Fruit fly (Drosophila melanogaster) whole organism, embryonic: Measurements from ENCODE around the gene JMJD5.

Experiments used
- Atf6 ChIP-seq: fragments of 200-800 bp; sonication (Bioruptor generic); IDR thresholded peaks from 2 replicates; pipeline ENCODE4 v1.3.6; 2022; ENCODE audit warnings: missing biosample characterization, missing genetic modification characterization
- BEAF-32 ChIP-seq: fragments of 200-800 bp; sonication (Bioruptor generic); optimal IDR thresholded peaks from 3 replicates; lab custom pipeline; 2017; ENCODE audit warnings: missing biosample characterization, missing genetic modification characterization, mild to moderate bottlenecking, moderate library complexity, missing genetic modification reagents
- CG11723 ChIP-seq: fragments of 200-800 bp; sonication (Bioruptor generic); optimal IDR thresholded peaks from 2 replicates; lab custom pipeline; 2017; ENCODE audit warnings: missing biosample characterization, mild to moderate bottlenecking, missing genetic modification characterization
- CG17328 ChIP-seq: fragments of 200-800 bp; sonication (Bioruptor generic); IDR thresholded peaks from 2 replicates; pipeline ENCODE4 v1.3.6; 2022; ENCODE audit warnings: missing biosample characterization, missing genetic modification characterization
- CG17829 ChIP-seq: fragments of 200-800 bp; optimal IDR thresholded peaks from 2 replicates; lab custom pipeline; 2019; ENCODE audit warnings: missing biosample characterization, mild to moderate bottlenecking, missing genetic modification characterization, moderate library complexity
- CG18011 ChIP-seq: fragments of 200-800 bp; sonication (Bioruptor generic); optimal IDR thresholded peaks from 2 replicates; lab custom pipeline; 2017; ENCODE audit warnings: missing biosample characterization, missing genetic modification characterization, mild to moderate bottlenecking, moderate library complexity, missing genotype
- CG18476 ChIP-seq: fragments of 200-800 bp; sonication (Bioruptor generic); optimal IDR thresholded peaks from 2 replicates; lab custom pipeline; 2016; ENCODE audit warnings: missing biosample characterization, mild to moderate bottlenecking, missing genetic modification characterization
- CG2116 ChIP-seq: fragments of 200-800 bp; sonication (Bioruptor generic); optimal IDR thresholded peaks from 3 replicates; lab custom pipeline; 2018; ENCODE audit warnings: missing biosample characterization, mild to moderate bottlenecking, missing genetic modification characterization
- CG2120 ChIP-seq: fragments of 200-800 bp; sonication (Bioruptor generic); optimal IDR thresholded peaks from 3 replicates; lab custom pipeline; 2016; ENCODE audit warnings: missing biosample characterization, missing genetic modification characterization
- CG2678 ChIP-seq: fragments of 200-800 bp; sonication (Bioruptor generic); optimal IDR thresholded peaks from 3 replicates; lab custom pipeline; 2019; ENCODE audit warnings: missing biosample characterization, mild to moderate bottlenecking, missing genetic modification characterization, moderate library complexity
- CG30403 ChIP-seq: fragments of 200-800 bp; sonication (Bioruptor generic); optimal IDR thresholded peaks from 3 replicates; lab custom pipeline; 2016; ENCODE audit warnings: missing biosample characterization, missing genetic modification characterization
- CG6813 ChIP-seq: fragments of 200-800 bp; sonication (Bioruptor generic); optimal IDR thresholded peaks from 2 replicates; lab custom pipeline; 2017; ENCODE audit warnings: missing biosample characterization, missing genetic modification characterization, mild to moderate bottlenecking, moderate library complexity, missing genetic modification reagents
- CG8089 ChIP-seq: fragments of 200-800 bp; sonication (Bioruptor generic); optimal IDR thresholded peaks from 3 replicates; lab custom pipeline; 2016; ENCODE audit warnings: missing biosample characterization, missing genetic modification characterization
- CG8478 ChIP-seq: fragments of >200 bp; optimal IDR thresholded peaks from 2 replicates; lab custom pipeline; 2018
- CG9215 ChIP-seq: fragments of 200-800 bp; sonication (Bioruptor generic); IDR thresholded peaks from 2 replicates; pipeline ENCODE4 v1.3.6; 2022; ENCODE audit warnings: missing biosample characterization, missing genetic modification characterization
- CG9797 ChIP-seq: fragments of 200-800 bp; sonication (Bioruptor generic); optimal IDR thresholded peaks from 3 replicates; lab custom pipeline; 2018; ENCODE audit warnings: missing biosample characterization, mild to moderate bottlenecking, missing genetic modification characterization
- Camta ChIP-seq: fragments of 200-800 bp; sonication (Bioruptor generic); optimal IDR thresholded peaks from 2 replicates; lab custom pipeline; 2016; ENCODE audit warnings: missing biosample characterization, missing genetic modification characterization
- D ChIP-seq, 2 experiments: fragments of 200-800 bp in 1 of 2; fragments of >200 bp in 1 of 2; sonication (Bioruptor generic) in 1 of 2; optimal IDR thresholded peaks; 2 replicates in 1 of 2; 3 replicates in 1 of 2; lab custom pipeline; 2017; ENCODE audit warnings: mild to moderate bottlenecking in 1 of 2, missing biosample characterization in 1 of 2, missing genetic modification characterization in 1 of 2, missing genetic modification reagents in 1 of 2
- Doc2 ChIP-seq: fragments of 200-800 bp; sonication (Bioruptor generic); IDR thresholded peaks from 2 replicates; pipeline ENCODE4 v1.3.6; 2022; ENCODE audit warnings: missing biosample characterization, missing genetic modification characterization
- ERR ChIP-seq: fragments of 200-800 bp; sonication (Bioruptor generic); optimal IDR thresholded peaks from 2 replicates; lab custom pipeline; 2016; ENCODE audit warnings: missing biosample characterization, missing genetic modification characterization
- Hey ChIP-seq: fragments of 200-800 bp; sonication (Bioruptor generic); optimal IDR thresholded peaks from 3 replicates; lab custom pipeline; 2018; ENCODE audit warnings: missing biosample characterization, mild to moderate bottlenecking, missing genetic modification characterization
- Lpt ChIP-seq: fragments of >200 bp; optimal IDR thresholded peaks from 2 replicates; lab custom pipeline; 2018; ENCODE audit warnings: missing biosample characterization, missing genetic modification characterization
- Myb ChIP-seq: fragments of 200-800 bp; sonication (Bioruptor generic); optimal IDR thresholded peaks from 2 replicates; lab custom pipeline; 2016; ENCODE audit warnings: missing biosample characterization, missing genetic modification characterization
- Oaz ChIP-seq: fragments of 200-800 bp; sonication (Bioruptor generic); IDR thresholded peaks from 2 replicates; pipeline ENCODE4 v1.3.6; 2022; ENCODE audit warnings: missing biosample characterization, missing genetic modification characterization
- Ravus ChIP-seq: fragments of 200-800 bp; sonication (Bioruptor generic); IDR thresholded peaks from 2 replicates; pipeline ENCODE4 v1.3.6; 2022; ENCODE audit warnings: missing biosample characterization, missing genetic modification characterization
- Scr ChIP-seq: fragments of 200-800 bp; sonication (Bioruptor generic); IDR thresholded peaks from 2 replicates; pipeline ENCODE4 v1.3.6; 2022; ENCODE audit warnings: missing biosample characterization, missing genetic modification characterization; ENCODE audit not compliant: partially characterized antibody
- Ssrp ChIP-seq: fragments of 200-800 bp; sonication (Bioruptor generic); optimal IDR thresholded peaks from 2 replicates; lab custom pipeline; 2018; ENCODE audit warnings: missing biosample characterization, mild to moderate bottlenecking, missing genetic modification characterization, moderate library complexity
- YL-1 ChIP-seq: fragments of 200-800 bp; sonication (Bioruptor generic); optimal IDR thresholded peaks from 3 replicates; lab custom pipeline; 2017; ENCODE audit warnings: missing biosample characterization, mild to moderate bottlenecking, missing genetic modification characterization
- bbx ChIP-seq: fragments of 200-800 bp; sonication (Bioruptor generic); IDR thresholded peaks from 2 replicates; pipeline ENCODE4 v1.3.6; 2022; ENCODE audit warnings: missing biosample characterization, missing genetic modification characterization; ENCODE audit not compliant: partially characterized antibody
- cwo ChIP-seq: fragments of 200-800 bp; sonication (Bioruptor generic); optimal IDR thresholded peaks from 3 replicates; lab custom pipeline; 2017; ENCODE audit warnings: missing biosample characterization, missing genetic modification characterization, mild to moderate bottlenecking, moderate library complexity, missing genetic modification reagents
- eve ChIP-seq, 2 experiments: fragments of >200 bp; optimal IDR thresholded peaks; 2 replicates each; lab custom pipeline; 2017; ENCODE audit warnings: missing biosample characterization in 2 of 2, missing genetic modification characterization in 2 of 2
- ewg ChIP-seq: fragments of 200-800 bp; sonication (Bioruptor generic); optimal IDR thresholded peaks from 3 replicates; lab custom pipeline; 2017; ENCODE audit warnings: mild to moderate bottlenecking, missing biosample characterization, missing genetic modification reagents, missing genetic modification characterization
- fd3F ChIP-seq: fragments of 200-800 bp; sonication (Bioruptor generic); optimal IDR thresholded peaks from 2 replicates; lab custom pipeline; 2018; ENCODE audit warnings: missing biosample characterization, mild to moderate bottlenecking, missing genetic modification characterization, moderate library complexity
- gfzf ChIP-seq: fragments of 200-800 bp; sonication (Bioruptor generic); optimal IDR thresholded peaks from 2 replicates; lab custom pipeline; 2016; ENCODE audit warnings: missing biosample characterization, mild to moderate bottlenecking, missing genetic modification characterization, moderate library complexity
- ham ChIP-seq: fragments of 200-800 bp; sonication (Bioruptor generic); IDR thresholded peaks from 2 replicates; pipeline ENCODE4 v1.3.6; 2022; ENCODE audit warnings: missing biosample characterization, missing genetic modification characterization
- hb ChIP-seq: fragments of 200-800 bp; sonication (Bioruptor generic); IDR thresholded peaks from 3 replicates; pipeline ENCODE4 v1.3.6; 2022; ENCODE audit warnings: missing biosample characterization, missing genetic modification characterization; ENCODE audit not compliant: partially characterized antibody
- her ChIP-seq: fragments of 200-800 bp; sonication (Bioruptor generic); optimal IDR thresholded peaks from 2 replicates; lab custom pipeline; 2016; ENCODE audit warnings: missing biosample characterization, missing genetic modification characterization
- jumu ChIP-seq: fragments of 200-800 bp; sonication (Bioruptor generic); optimal IDR thresholded peaks from 3 replicates; lab custom pipeline; 2016; ENCODE audit warnings: missing biosample characterization, missing genetic modification characterization
- lola ChIP-seq, 3 experiments: fragments of >200 bp in 2 of 3; fragments of 200-800 bp in 1 of 3; sonication (Bioruptor generic) in 1 of 3; optimal IDR thresholded peaks; 2 replicates each; lab custom pipeline; 2017 to 2019; ENCODE audit warnings: missing biosample characterization in 3 of 3, missing genetic modification characterization in 3 of 3, mild to moderate bottlenecking in 1 of 3, moderate library complexity in 1 of 3
- mirr ChIP-seq: fragments of 200-800 bp; sonication (Bioruptor generic); optimal IDR thresholded peaks from 3 replicates; lab custom pipeline; 2018; ENCODE audit warnings: missing biosample characterization, mild to moderate bottlenecking, missing genetic modification characterization
- nmo ChIP-seq: fragments of 200-800 bp; sonication (Bioruptor generic); optimal IDR thresholded peaks from 2 replicates; lab custom pipeline; 2018; ENCODE audit warnings: missing biosample characterization, mild to moderate bottlenecking, missing genetic modification characterization, moderate library complexity
- org-1 ChIP-seq: fragments of 200-800 bp; sonication (Bioruptor generic); optimal IDR thresholded peaks from 2 replicates; lab custom pipeline; 2017; ENCODE audit warnings: missing biosample characterization, missing genetic modification characterization
- p53 ChIP-seq: fragments of 200-800 bp; sonication (Bioruptor generic); optimal IDR thresholded peaks from 2 replicates; lab custom pipeline; 2016; ENCODE audit warnings: missing biosample characterization, missing genetic modification characterization
- ro ChIP-seq: fragments of 200-800 bp; sonication (Bioruptor generic); IDR thresholded peaks from 2 replicates; pipeline ENCODE4 v1.3.6; 2022; ENCODE audit warnings: missing biosample characterization, missing genetic modification characterization
- run ChIP-seq: fragments of 200-800 bp; sonication (Bioruptor generic); optimal IDR thresholded peaks from 3 replicates; lab custom pipeline; 2018; ENCODE audit warnings: missing biosample characterization, mild to moderate bottlenecking, missing genetic modification characterization
- seq ChIP-seq: fragments of 200-800 bp; sonication (Bioruptor generic); IDR thresholded peaks from 2 replicates; pipeline ENCODE4 v1.3.6; 2022; ENCODE audit warnings: missing biosample characterization, missing genetic modification characterization
- sisA ChIP-seq: fragments of 200-800 bp; sonication (Bioruptor generic); IDR thresholded peaks from 2 replicates; pipeline ENCODE4 v1.3.6; 2022; ENCODE audit warnings: missing biosample characterization, missing genetic modification characterization
- sr ChIP-seq: fragments of 200-800 bp; sonication (Bioruptor generic); IDR thresholded peaks from 3 replicates; pipeline ENCODE4 v1.3.6; 2022; ENCODE audit warnings: missing biosample characterization, missing genetic modification characterization
- ssp ChIP-seq: fragments of 200-800 bp; sonication (Bioruptor generic); IDR thresholded peaks from 2 replicates; pipeline ENCODE4 v1.3.6; 2022; ENCODE audit warnings: missing biosample characterization, missing genetic modification characterization
- zfh2 ChIP-seq: fragments of 200-800 bp; sonication (Bioruptor generic); optimal IDR thresholded peaks from 2 replicates; lab custom pipeline; 2016; ENCODE audit warnings: missing biosample characterization, missing genetic modification characterization

The JMJD5 gene

dm6 chr3L:799837-800513 is 41.2 kb downstream of the JMJD5 start (continued):
- no peak for TF ChIP-seq bbx (GFP tag; lab: Robert Waterston, UW)
- no peak for TF ChIP-seq Myb (GFP tag; lab: Kevin White, UChicago)
- no peak for TF ChIP-seq hb
- TF ChIP-seq Doc2 (GFP tag; lab: Robert Waterston, UW), result no peak
- TF ChIP-seq sisA, result peak; percentile 60
- peak; percentile 23 for TF ChIP-seq CG17829 (tag; lab: Kevin White, UChicago)
- TF ChIP-seq Oaz (GFP tag; lab: Robert Waterston, UW), result no peak
- TF ChIP-seq seq, result no peak
- TF ChIP-seq CG6813 (GFP tag; lab: Kevin White, UChicago), result no peak
- TF ChIP-seq sr (GFP tag; lab: Robert Waterston, UW), result no peak
- TF ChIP-seq Lpt (GFP tag; lab: Kevin White, UChicago), result no peak
- peak in 1 of 2 experiments; percentile 57 for TF ChIP-seq eve (GFP tag; optimal IDR thresholded peaks at IDR 0.05; lab: Kevin White, UChicago)
- TF ChIP-seq CG2678 (tag; lab: Kevin White, UChicago), result peak; percentile 36
- no peak for TF ChIP-seq fd3F
- TF ChIP-seq org-1 (GFP tag; lab: Kevin White, UChicago), result no peak
- peak; percentile 18 for TF ChIP-seq ewg (GFP tag; lab: Kevin White, UChicago)
- no peak for TF ChIP-seq CG18011 (GFP tag; lab: Kevin White, UChicago)
- no peak for TF ChIP-seq Camta (GFP tag; lab: Kevin White, UChicago)
- no peak for TF ChIP-seq Atf6 (GFP tag; lab: Robert Waterston, UW)
- TF ChIP-seq her (GFP tag; lab: Kevin White, UChicago), result no peak
- peak; percentile 28 for TF ChIP-seq CG30403 (GFP tag; lab: Kevin White, UChicago)
- no peak for TF ChIP-seq ham
- TF ChIP-seq CG2116 (GFP tag; lab: Kevin White, UChicago), result no peak
- TF ChIP-seq ro (GFP tag; lab: Robert Waterston, UW), result no peak
- no peak for TF ChIP-seq Hey (tag; lab: Kevin White, UChicago)
- TF ChIP-seq ERR, result no peak
- TF ChIP-seq CG11723 (GFP tag; lab: Kevin White, UChicago), result no peak
- TF ChIP-seq D (optimal IDR thresholded peaks at IDR 0.05; lab: Kevin White, UChicago), result no peak
- peak; percentile 65 for TF ChIP-seq D (GFP tag; optimal IDR thresholded peaks at IDR 0.05; lab: Kevin White, UChicago)
- peak; percentile 67; the same call in 1 of the 2 replicates for TF ChIP-seq CG17328
- no peak for TF ChIP-seq mirr (GFP tag; lab: Kevin White, UChicago)
- no peak for TF ChIP-seq p53
- TF ChIP-seq YL-1 (GFP tag; lab: Kevin White, UChicago), result no peak
- TF ChIP-seq CG8089 (GFP tag; lab: Kevin White, UChicago), result no peak
- no peak for TF ChIP-seq BEAF-32 (GFP tag; lab: Kevin White, UChicago)
- TF ChIP-seq Ssrp (tag; lab: Kevin White, UChicago), result peak; percentile 49
- TF ChIP-seq CG8478 (lab: Kevin White, UChicago), result no peak
- no peak for TF ChIP-seq run (tag; lab: Kevin White, UChicago)
- no peak for TF ChIP-seq CG9797
- TF ChIP-seq lola (GFP tag; optimal IDR thresholded peaks at IDR 0.05; lab: Kevin White, UChicago), result peak in 1 of 3 experiments; percentile 37
- TF ChIP-seq Ravus (GFP tag; lab: Robert Waterston, UW), result no peak
- peak; percentile 42; the same call in 1 of the 2 replicates for TF ChIP-seq ssp (GFP tag; lab: Robert Waterston, UW)
- no peak for TF ChIP-seq CG2120
- no peak for TF ChIP-seq zfh2 (GFP tag; lab: Kevin White, UChicago)
- no peak for TF ChIP-seq CG9215 (GFP tag; lab: Robert Waterston, UW)
- TF ChIP-seq CG18476 (GFP tag; lab: Kevin White, UChicago), result no peak
- TF ChIP-seq cwo, result no peak
- TF ChIP-seq jumu (GFP tag; lab: Kevin White, UChicago), result no peak
- no peak for TF ChIP-seq gfzf (GFP tag; lab: Kevin White, UChicago)
- peak; percentile 48 for TF ChIP-seq nmo (GFP tag; lab: Kevin White, UChicago)
- TF ChIP-seq Scr (GFP tag; lab: Robert Waterston, UW), result no peak
